Fruit fly (Drosophila melanogaster): Measurements from ENCODE around the gene Tbc1d15-17.

The Tbc1d15-17 gene

DNA sequence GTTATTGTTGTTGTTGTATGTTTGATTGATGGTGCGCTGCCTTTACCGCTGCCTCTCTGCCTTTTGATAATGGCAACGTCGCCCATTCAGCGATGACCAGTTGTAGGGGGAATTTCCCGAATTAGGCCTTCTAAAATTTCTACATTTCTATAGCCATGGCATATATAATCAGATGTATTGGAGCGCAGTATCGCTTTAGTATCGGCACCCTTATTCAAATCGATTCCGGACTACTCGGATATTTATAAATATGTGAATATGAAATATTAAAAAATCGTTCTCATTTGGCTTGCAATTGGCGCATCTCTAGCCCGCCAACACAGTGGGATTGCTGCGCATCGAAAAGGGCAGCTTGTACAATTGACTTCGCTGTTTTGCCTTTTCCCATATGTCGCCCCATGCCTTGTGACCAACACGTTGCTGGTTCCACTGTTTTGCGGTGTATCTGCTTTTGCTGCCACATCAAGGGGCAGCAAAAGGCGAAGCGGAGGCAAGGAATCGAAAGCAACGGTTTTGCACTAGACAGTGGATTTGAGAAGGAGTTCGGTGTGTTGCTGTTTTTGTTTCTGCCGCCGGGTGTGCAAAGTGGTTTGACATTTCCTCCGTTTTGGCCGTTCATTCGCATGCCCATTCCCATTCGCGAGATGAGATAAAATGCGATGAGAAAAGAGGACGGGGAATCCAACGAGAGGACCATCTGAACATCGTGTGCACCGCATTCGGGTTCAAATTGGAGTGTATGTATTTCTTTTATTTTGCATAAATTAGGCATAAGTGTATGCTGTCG, 17.8 kb downstream of the Tbc1d15-17 start:
- TF ChIP-seq CG8478 (optimal IDR thresholded peaks at IDR 0.05), result no peak
- TF ChIP-seq CTCF (optimal IDR thresholded peaks at IDR 0.05), result no peak

DNA sequence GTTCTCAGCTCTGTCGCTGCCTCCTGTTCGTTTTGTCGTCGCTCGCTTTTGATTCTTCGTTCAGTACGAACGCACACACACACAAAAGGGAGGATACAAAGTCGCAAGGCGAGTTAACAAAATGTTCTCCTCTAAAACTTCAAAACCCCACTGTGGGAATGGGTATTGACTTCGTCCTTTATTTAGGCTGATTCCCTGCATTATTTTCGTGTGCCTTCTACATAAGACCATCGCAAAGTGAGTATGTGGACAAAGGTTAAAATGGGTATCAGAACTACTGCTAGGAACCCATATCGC, 18.4 kb downstream of the Tbc1d15-17 start:
- TF ChIP-seq CG8478 (optimal IDR thresholded peaks at IDR 0.05) (no peak), CTCF (optimal IDR thresholded peaks at IDR 0.05) (no peak)

DNA sequence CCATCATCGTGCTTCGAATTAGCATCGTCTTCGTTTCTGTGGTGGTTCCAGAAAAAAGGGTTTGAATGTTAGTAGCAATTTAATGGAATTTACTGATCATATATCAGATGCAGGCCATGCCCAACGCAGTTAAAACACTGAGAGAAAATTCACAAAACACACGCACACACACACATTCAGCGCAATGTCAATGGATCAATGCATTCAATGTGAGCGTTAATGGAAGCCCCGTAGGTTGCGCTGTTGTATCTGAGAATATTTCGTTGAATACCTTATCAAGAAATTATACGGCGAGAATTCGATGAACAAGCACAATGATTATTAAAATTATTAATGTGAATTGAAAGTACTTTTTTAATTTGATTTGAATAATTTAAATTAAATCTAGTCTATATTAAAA, 21.3 kb downstream of the Tbc1d15-17 start:
- TF ChIP-seq CG8478 (optimal IDR thresholded peaks at IDR 0.05), result no peak
- no peak for TF ChIP-seq CTCF (optimal IDR thresholded peaks at IDR 0.05)

DNA sequence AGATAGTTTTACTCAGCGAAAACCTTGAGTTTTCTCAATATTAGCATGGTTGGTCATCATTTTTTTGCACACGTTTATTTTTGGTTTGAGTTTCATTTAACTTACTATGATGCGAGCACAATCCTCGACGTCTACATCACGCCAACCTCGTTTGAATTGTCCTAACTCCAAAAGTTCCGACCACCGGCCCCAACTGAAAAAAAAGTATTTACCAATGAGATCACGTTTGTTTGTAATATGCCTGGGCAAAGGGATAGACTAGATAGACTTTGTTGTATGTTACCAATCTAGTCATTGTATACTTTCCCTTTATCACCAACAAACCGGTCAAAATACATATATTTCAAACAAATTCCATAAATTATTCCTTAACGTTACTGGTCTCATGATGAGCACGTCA, 25.2 kb downstream of the Tbc1d15-17 start, which contains the start of gene CG13693:
Gene CG13693, plus strand, starts transcription at position 301 of the 400 bp plus-strand sequence.
- TF ChIP-seq CG8478 (optimal IDR thresholded peaks at IDR 0.05) (no peak), CTCF (optimal IDR thresholded peaks at IDR 0.05) (no peak)

DNA sequence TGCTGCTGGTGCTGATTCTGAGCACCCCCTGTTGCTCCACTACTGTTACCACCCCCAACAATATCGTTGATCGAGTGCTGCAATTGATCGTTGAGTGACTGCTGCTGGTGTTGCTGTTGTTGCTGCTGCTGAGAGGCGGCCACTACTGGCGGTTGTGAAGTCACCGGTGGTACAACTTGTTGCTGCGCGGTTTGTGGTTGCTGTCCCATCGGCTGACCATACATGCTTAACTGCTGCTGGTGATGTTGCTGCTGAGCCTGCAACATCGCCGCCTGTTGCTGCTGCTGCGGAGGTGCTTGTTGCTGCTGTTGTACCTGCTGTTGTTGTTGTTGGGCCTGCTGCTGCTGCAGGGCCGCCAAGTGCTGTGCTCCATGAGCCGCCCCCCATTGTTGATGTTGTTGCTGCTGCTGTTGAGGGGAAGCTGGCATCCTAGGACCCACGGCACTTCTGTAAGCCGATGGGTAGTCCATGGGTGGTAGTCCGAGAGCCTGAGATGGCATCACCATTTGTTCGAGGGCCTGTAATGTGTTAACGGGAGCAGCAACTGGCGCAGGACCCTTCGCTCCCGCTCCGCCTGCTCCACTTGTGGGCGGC, 33.3 kb downstream of the Tbc1d15-17 start:
- TF ChIP-seq CTCF (optimal IDR thresholded peaks at IDR 0.05), result no peak
- TF ChIP-seq CG8478 (optimal IDR thresholded peaks at IDR 0.05), result no peak

DNA sequence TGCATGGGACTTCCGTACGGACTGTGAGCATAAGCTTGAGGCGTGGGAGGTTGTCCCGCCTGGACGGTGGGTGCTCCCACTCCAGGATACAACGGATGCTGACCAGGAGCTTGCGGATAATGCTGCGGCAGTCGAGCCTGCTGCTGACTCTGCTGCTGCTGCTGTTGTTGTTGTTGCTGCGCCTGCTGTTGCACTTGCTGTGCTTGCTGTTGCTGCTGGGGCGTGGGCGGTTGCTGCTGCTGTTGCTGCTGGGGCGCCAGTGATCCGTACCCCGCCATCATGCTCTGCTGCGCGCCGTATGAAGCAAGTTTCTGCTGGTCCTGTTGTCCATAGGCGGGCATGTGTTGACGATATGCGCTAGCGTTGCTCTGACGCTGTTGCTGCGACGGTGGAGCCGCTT, 34.4 kb downstream of the Tbc1d15-17 start:
- TF ChIP-seq CTCF (optimal IDR thresholded peaks at IDR 0.05) (no peak), CG8478 (optimal IDR thresholded peaks at IDR 0.05) (no peak)

DNA sequence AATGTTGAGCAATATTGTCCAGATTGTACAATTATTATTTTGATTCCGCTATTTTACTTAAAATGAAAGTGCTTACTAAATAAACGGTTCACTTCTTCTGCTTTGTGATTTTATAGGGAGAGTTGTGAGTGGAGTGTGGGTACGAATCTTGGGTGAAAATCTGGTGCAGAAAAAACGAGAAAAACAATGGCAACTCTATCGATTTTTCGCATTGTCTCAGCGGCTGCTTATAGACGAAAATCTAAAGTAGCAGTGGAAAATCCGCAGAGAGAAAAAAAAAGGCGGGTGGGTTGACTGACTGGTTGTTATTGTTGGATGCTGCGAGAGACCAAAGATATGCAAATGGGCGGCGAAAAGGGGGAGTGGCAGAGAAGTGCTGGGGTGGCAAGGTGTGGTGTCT, 36.1 kb downstream of the Tbc1d15-17 start:
- TF ChIP-seq CTCF (optimal IDR thresholded peaks at IDR 0.05) (no peak), CG8478 (optimal IDR thresholded peaks at IDR 0.05) (no peak)

DNA sequence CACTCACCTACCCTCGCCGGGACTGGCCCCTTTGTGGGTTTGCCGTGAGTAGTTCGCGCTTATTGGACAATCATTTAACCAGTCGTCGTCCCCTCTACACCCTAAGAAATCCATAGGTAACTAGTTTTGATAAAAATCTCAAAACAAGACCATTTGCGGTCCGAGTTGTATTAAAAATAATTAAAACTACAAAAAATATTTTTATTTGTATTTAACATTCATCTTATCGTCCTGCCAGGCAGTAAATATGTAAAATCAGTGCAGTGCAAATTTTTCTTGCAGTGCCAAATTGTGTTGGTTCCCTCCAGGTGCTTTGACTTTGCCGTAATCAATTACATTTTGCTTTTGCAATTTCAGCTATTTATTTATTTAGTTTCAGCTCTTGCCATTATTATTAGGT, 36.8 kb downstream of the Tbc1d15-17 start:
- TF ChIP-seq CTCF (optimal IDR thresholded peaks at IDR 0.05) (no peak), CG8478 (optimal IDR thresholded peaks at IDR 0.05) (no peak)

DNA sequence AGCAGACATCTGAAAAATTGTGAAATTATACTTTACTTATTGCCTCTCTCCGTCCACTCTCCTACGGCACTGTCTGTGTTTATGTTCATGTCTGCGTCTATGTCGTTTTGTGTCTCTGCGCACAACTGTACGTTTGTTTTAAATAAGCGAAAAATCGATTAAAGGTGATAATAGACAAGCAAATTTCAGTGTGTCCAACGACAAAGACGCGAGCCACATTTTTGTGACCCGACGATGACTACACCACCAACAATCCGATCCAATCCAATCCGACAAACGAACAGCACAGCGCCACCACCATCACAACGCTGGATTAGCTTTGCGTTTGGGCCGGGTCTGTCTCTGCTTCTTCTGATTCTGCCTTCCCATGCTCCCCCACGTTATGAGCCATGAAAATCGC, 37.6 kb downstream of the Tbc1d15-17 start:
- TF ChIP-seq CG8478 (optimal IDR thresholded peaks at IDR 0.05) (no peak), CTCF (optimal IDR thresholded peaks at IDR 0.05) (no peak)

DNA sequence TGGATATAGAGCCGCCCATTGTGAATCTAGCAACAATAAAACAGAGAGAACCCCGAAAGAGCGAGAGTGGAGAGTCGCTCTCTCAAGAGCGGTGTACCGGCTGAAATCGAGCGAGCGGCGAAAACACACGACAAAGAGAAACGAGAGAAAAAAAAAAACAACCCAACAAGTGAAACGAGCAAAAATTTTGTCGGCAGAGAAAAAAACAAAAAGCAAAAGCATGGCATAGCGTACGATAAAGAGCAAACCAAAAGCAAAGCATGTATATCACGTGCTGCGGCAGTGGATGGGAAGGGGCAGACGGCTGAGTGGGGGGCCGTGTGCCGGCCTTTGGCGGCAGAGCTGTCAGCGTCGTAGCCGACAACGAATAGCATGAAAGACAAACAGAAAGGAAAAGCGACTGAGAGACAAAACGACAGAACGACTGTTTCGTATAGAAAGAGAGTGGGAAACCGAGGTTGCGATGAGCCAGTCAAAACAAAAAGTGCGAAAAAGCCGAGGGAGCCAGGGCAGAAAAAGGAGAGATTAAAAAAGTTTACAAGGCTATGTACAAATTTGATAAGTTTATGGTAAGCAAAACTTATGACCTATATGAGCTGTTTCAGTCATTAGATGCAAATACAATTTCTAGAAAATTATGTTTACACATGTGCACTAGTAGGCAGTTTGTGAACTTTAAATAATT, 39.8 kb downstream of the Tbc1d15-17 start:
- TF ChIP-seq CG8478 (optimal IDR thresholded peaks at IDR 0.05) (no peak), CTCF (optimal IDR thresholded peaks at IDR 0.05) (no peak)

DNA sequence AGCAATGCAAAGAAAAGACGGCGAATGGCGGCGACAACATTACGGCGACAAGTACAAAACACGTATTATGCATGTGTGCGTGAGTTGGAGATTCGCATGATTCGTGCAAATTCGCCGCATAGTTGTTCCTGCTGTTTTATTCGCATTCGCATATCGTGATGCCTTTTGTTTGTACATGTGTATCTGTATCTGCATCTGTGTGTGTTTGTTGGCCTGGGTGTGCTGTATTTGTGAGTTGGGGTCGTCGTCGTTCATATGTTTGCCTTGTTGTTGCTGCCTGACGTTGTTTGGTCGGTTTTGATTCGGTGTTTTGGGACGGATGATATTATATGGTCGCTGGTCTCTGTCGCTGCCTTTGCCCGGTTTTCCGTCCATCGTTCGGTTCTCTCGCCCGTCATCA, 40.5 kb downstream of the Tbc1d15-17 start:
- TF ChIP-seq CTCF (optimal IDR thresholded peaks at IDR 0.05) (no peak), CG8478 (optimal IDR thresholded peaks at IDR 0.05) (no peak)

DNA sequence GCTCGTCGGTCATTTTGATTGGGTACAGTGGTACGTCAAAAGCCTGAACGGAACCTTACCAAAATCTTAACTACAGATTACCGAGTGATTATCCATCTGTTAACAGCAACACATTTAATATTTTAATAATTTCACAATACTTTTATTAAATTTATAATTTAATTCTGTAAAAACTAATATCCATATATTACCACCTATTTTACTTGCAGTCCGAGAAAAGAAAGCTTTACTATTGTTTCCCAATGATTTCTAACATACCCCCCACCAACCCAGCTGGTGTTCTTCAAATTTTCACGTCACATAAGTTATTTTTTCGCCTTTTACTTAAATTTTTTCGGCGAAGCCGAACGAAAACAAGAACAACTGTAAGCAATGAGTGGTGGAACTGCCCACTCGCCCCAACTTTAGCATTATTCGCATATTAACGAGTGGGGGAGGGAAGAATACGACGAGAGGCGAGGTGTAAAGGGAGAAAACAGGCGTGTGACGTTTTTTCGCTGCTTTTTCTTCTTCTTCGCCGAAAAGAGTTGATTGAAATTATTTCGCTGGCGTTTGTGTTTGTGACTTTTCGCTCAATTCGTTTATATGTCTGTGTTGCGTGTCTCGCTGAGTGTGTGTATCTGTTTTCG, 41.0 kb downstream of the Tbc1d15-17 start:
- no peak for TF ChIP-seq CG8478 (optimal IDR thresholded peaks at IDR 0.05)
- no peak for TF ChIP-seq CTCF (optimal IDR thresholded peaks at IDR 0.05)

DNA sequence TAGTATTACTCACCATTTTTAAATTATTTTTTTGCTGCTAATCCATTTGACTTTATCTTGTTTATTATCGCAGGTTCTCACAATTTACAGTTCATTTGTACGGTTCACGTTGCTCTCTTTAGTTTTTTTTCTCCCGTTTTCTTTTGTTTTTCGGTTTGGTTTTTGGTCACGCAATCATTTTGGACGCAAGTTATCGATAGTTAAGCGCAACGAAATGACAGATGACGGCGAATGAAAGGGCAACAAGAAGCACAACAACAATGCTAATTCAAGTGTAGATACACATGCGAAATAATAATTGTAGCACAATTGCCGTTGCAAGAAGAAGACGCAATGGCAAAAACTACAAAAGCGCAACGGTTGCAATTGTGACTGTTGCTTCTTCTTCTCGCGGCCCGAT, 41.6 kb downstream of the Tbc1d15-17 start:
- TF ChIP-seq CTCF (optimal IDR thresholded peaks at IDR 0.05) (no peak), CG8478 (optimal IDR thresholded peaks at IDR 0.05) (no peak)

DNA sequence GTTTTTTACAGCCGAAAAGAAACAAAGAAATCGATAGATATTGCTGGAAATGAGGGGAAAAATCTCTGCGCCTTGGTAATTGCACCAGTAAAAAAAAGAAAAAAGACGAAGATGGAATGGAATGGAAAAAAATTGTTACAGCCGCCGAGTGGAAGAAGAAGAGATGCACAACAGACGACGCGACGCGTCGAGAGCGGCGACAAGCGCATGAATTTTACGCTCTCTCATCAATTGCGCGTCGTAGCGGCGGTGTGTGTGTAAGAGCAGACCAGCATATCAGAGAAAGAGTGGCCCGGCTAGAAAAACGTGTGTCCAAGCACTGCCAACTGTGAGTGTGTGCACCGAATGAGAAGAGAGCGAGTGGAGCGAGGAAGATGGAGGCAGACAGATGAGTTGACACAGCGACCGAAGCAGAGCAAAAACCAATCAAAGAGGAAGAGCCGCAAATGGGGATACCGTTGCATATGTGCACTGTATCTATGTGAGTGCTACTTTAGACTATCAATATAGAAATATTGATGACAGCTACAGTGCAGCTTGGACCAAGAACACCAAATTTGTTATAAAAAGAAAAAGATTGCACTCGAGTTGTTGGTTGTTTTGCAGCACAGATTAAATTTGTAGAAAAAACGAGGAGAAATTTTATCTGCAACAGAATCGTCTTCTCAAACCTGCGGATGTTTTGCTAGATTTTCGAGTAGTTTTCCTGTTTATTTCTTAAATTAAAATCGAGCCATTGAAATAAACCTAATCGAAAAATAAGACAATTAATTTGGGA, 42.3 kb downstream of the Tbc1d15-17 start:
- TF ChIP-seq CG8478 (optimal IDR thresholded peaks at IDR 0.05) (no peak), CTCF (optimal IDR thresholded peaks at IDR 0.05) (no peak)
